Worm (Caenorhabditis elegans) whole organism, young adult: ENCODE data around the gene F41G3.5.
A peak's percentile ranks its signal among the peaks of the same experiment; 100 is the strongest.

Source experiments
- B0035.1 ChIP-seq: sonication (generic microtip); optimal IDR thresholded peaks from 2 replicates; lab custom pipeline; 2016; ENCODE audit warnings: missing genetic modification characterization, mild to moderate bottlenecking, missing compliant biosample characterization, missing genotype, missing genetic modification reagents
- B0261.1 ChIP-seq: sonication (generic microtip); optimal IDR thresholded peaks from 2 replicates; lab custom pipeline; 2016; ENCODE audit warnings: mild to moderate bottlenecking, missing genetic modification characterization, moderate library complexity, missing compliant biosample characterization
- B0336.3 ChIP-seq: fragments of 200-800 bp; sonication (Bioruptor generic); IDR thresholded peaks from 2 replicates; pipeline ENCODE4 v1.3.6; 2022; ENCODE audit warnings: missing genetic modification characterization, missing compliant biosample characterization
- D2030.7 ChIP-seq: fragments of 200-800 bp; sonication (Bioruptor generic); IDR thresholded peaks from 2 replicates; pipeline ENCODE4 v1.3.6; 2022; ENCODE audit warnings: missing genetic modification reagents, missing genetic modification characterization, missing compliant biosample characterization
- F23B12.7 ChIP-seq: sonication (generic microtip); optimal IDR thresholded peaks from 2 replicates; lab custom pipeline; 2017; ENCODE audit warnings: missing genetic modification characterization, mild to moderate bottlenecking, missing compliant biosample characterization, antibody characterized with exemption, moderate library complexity; ENCODE audit not compliant: insufficient read depth
- F55B11.4 ChIP-seq: sonication (generic microtip); optimal IDR thresholded peaks from 2 replicates; lab custom pipeline; 2016; ENCODE audit warnings: missing compliant biosample characterization, missing genetic modification characterization, borderline replicate concordance; ENCODE audit not compliant: insufficient read depth
- Y53G8AR.9 ChIP-seq: fragments of 200-800 bp; sonication (Bioruptor generic); conservative IDR thresholded peaks from 2 replicates; pipeline ENCODE4 v1.3.6; 2022; ENCODE audit warnings: missing genetic modification reagents, missing genetic modification characterization, missing compliant biosample characterization
- Y56A3A.18 ChIP-seq: fragments of 200-800 bp; sonication (Bioruptor generic); IDR thresholded peaks from 2 replicates; pipeline ENCODE4 v1.3.6; 2022; ENCODE audit warnings: missing genetic modification reagents, missing genetic modification characterization, missing compliant biosample characterization
- Y95B8A.8 ChIP-seq: fragments of 200-800 bp; sonication (Bioruptor generic); IDR thresholded peaks from 2 replicates; pipeline ENCODE4 v1.3.6; 2022; ENCODE audit warnings: missing genetic modification reagents, missing genetic modification characterization, missing compliant biosample characterization
- atf-7 ChIP-seq: sonication (generic microtip); optimal IDR thresholded peaks from 2 replicates; lab custom pipeline; 2017; ENCODE audit warnings: mild to moderate bottlenecking, missing genetic modification characterization, missing compliant biosample characterization
- attf-3 ChIP-seq: fragments of 200-800 bp; sonication (Bioruptor generic); conservative IDR thresholded peaks from 2 replicates; pipeline ENCODE4 v1.3.6; 2022; ENCODE audit warnings: missing genetic modification reagents, missing genetic modification characterization, missing compliant biosample characterization
- ccch-3 ChIP-seq: fragments of 200-800 bp; sonication (Bioruptor generic); optimal IDR thresholded peaks from 2 replicates; lab custom pipeline; 2018; ENCODE audit warnings: mild to moderate bottlenecking, missing genetic modification characterization, missing compliant biosample characterization
- cebp-2 ChIP-seq: fragments of 200-800 bp; sonication (Bioruptor generic); IDR thresholded peaks from 2 replicates; pipeline ENCODE4 v1.3.6; 2022; ENCODE audit warnings: missing genetic modification characterization, missing compliant biosample characterization
- ceh-27 ChIP-seq: fragments of 200-800 bp; sonication (Bioruptor generic); optimal IDR thresholded peaks from 2 replicates; lab custom pipeline; 2018; ENCODE audit warnings: mild to moderate bottlenecking, missing genetic modification characterization, moderate library complexity, missing compliant biosample characterization
- ceh-58 ChIP-seq: fragments of 200-800 bp; sonication (Bioruptor generic); IDR thresholded peaks from 2 replicates; pipeline ENCODE4 v1.3.6; 2022; ENCODE audit warnings: missing genetic modification characterization, missing compliant biosample characterization
- chd-7 ChIP-seq: sonication (generic microtip); optimal IDR thresholded peaks from 2 replicates; lab custom pipeline; 2016; ENCODE audit warnings: mild to moderate bottlenecking, missing genetic modification characterization, moderate library complexity, missing compliant biosample characterization
- die-1 ChIP-seq: sonication (generic microtip); optimal IDR thresholded peaks from 2 replicates; lab custom pipeline; 2016; ENCODE audit warnings: missing genotype, mild to moderate bottlenecking, missing genetic modification characterization, missing compliant biosample characterization
- efl-1 ChIP-seq: fragments of 150-350 bp; optimal IDR thresholded peaks from 2 replicates; lab custom pipeline; 2014; ENCODE audit warnings: missing biosample characterization, missing genetic modification reagents, missing genetic modification characterization
- egl-18 ChIP-seq: fragments of 200-800 bp; sonication (Bioruptor generic); IDR thresholded peaks from 2 replicates; pipeline ENCODE4 v1.3.6; 2022; ENCODE audit warnings: missing genetic modification reagents, missing genetic modification characterization, missing compliant biosample characterization
- him-1 ChIP-seq: sonication (generic microtip); optimal IDR thresholded peaks from 2 replicates; lab custom pipeline; 2016; ENCODE audit warnings: missing genotype, missing genetic modification reagents, missing genetic modification characterization, missing compliant biosample characterization
- hlh-26 ChIP-seq: fragments of 200-800 bp; sonication (Bioruptor generic); conservative IDR thresholded peaks from 2 replicates; pipeline ENCODE4 v1.3.6; 2022; ENCODE audit warnings: missing genetic modification reagents, missing genetic modification characterization, missing compliant biosample characterization
- hmg-1.2 ChIP-seq: fragments of 200-800 bp; sonication (Bioruptor generic); IDR thresholded peaks from 2 replicates; pipeline ENCODE4 v1.3.6; 2022; ENCODE audit warnings: missing genetic modification reagents, missing genetic modification characterization, missing compliant biosample characterization
- lin-35 ChIP-seq, 3 experiments: fragments of 150-350 bp in 2 of 3; sonication (generic microtip) in 1 of 3; optimal IDR thresholded peaks; 2 replicates each; lab custom pipeline; 2014 to 2018; ENCODE audit warnings: missing biosample characterization in 3 of 3, missing genetic modification characterization in 3 of 3, missing genetic modification reagents in 3 of 3
- lin-40 ChIP-seq: sonication (generic microtip); optimal IDR thresholded peaks from 2 replicates; lab custom pipeline; 2016; ENCODE audit warnings: missing genetic modification characterization, mild to moderate bottlenecking, missing compliant biosample characterization, missing genotype, missing genetic modification reagents
- lir-1 ChIP-seq: fragments of 200-800 bp; sonication (Bioruptor generic); conservative IDR thresholded peaks from 2 replicates; pipeline ENCODE4 v1.3.6; 2022; ENCODE audit warnings: missing genetic modification reagents, missing genetic modification characterization, missing compliant biosample characterization
- madf-10 ChIP-seq: sonication (generic microtip); optimal IDR thresholded peaks from 2 replicates; lab custom pipeline; 2016; ENCODE audit warnings: mild to moderate bottlenecking, missing genetic modification characterization, missing compliant biosample characterization
- madf-3 ChIP-seq: fragments of 200-800 bp; sonication (Bioruptor generic); IDR thresholded peaks from 2 replicates; pipeline ENCODE4 v1.3.6; 2022; ENCODE audit warnings: missing genetic modification reagents, missing genetic modification characterization, missing compliant biosample characterization
- madf-6 ChIP-seq: fragments of 200-800 bp; sonication (Bioruptor generic); IDR thresholded peaks from 2 replicates; pipeline ENCODE4 v1.3.6; 2022; ENCODE audit warnings: missing genetic modification reagents, missing genetic modification characterization, missing compliant biosample characterization
- mcd-1 ChIP-seq: fragments of 200-800 bp; sonication (Bioruptor generic); IDR thresholded peaks from 2 replicates; pipeline ENCODE4 v1.3.6; 2022; ENCODE audit warnings: missing genetic modification reagents, missing genetic modification characterization, missing compliant biosample characterization
- nhr-27 ChIP-seq: fragments of 200-800 bp; sonication (Bioruptor generic); optimal IDR thresholded peaks from 2 replicates; lab custom pipeline; 2018; ENCODE audit warnings: mild to moderate bottlenecking, missing genetic modification characterization, moderate library complexity, missing compliant biosample characterization
- nhr-80 ChIP-seq: sonication (generic microtip); optimal IDR thresholded peaks from 2 replicates; lab custom pipeline; 2016; ENCODE audit warnings: missing genetic modification characterization, missing compliant biosample characterization
- repo-1 ChIP-seq: sonication (generic microtip); optimal IDR thresholded peaks from 2 replicates; lab custom pipeline; 2017; ENCODE audit warnings: mild to moderate bottlenecking, missing genetic modification characterization, missing compliant biosample characterization
- sea-2 ChIP-seq: fragments of 200-800 bp; sonication (Bioruptor generic); IDR thresholded peaks from 2 replicates; pipeline ENCODE4 v1.3.6; 2022; ENCODE audit warnings: missing genetic modification characterization, missing compliant biosample characterization
- snpc-1.1 ChIP-seq: sonication (generic microtip); optimal IDR thresholded peaks from 2 replicates; lab custom pipeline; 2017; ENCODE audit warnings: missing genetic modification characterization, mild to moderate bottlenecking, missing compliant biosample characterization, antibody characterized with exemption, moderate library complexity, missing genotype, missing genetic modification reagents; ENCODE audit not compliant: insufficient read depth
- snpc-1.3 ChIP-seq: sonication (generic microtip); optimal IDR thresholded peaks from 2 replicates; lab custom pipeline; 2017; ENCODE audit warnings: missing genetic modification characterization, mild to moderate bottlenecking, missing compliant biosample characterization, antibody characterized with exemption, moderate library complexity, missing genotype, missing genetic modification reagents; ENCODE audit not compliant: insufficient read depth
- snpc-4 ChIP-seq, 5 experiments: fragments of 150-350 bp in 1 of 5; sonication (generic microtip) in 4 of 5; optimal IDR thresholded peaks; 2 replicates each; lab custom pipeline; 2014 to 2018; ENCODE audit warnings: missing genetic modification characterization in 5 of 5, missing biosample characterization in 3 of 5, antibody characterized with exemption in 2 of 5, mild to moderate bottlenecking in 2 of 5, missing compliant biosample characterization in 2 of 5, missing genotype in 2 of 5, moderate library complexity in 2 of 5, missing genetic modification reagents in 1 of 5
- tbx-9 ChIP-seq: sonication (generic microtip); optimal IDR thresholded peaks from 2 replicates; lab custom pipeline; 2016; ENCODE audit warnings: borderline replicate concordance, missing genetic modification characterization, inconsistent platforms, missing compliant biosample characterization
- unc-62 ChIP-seq: fragments of 150-350 bp; optimal IDR thresholded peaks from 2 replicates; lab custom pipeline; 2014; ENCODE audit warnings: missing biosample characterization, missing genetic modification reagents, missing genetic modification characterization
- ztf-25 ChIP-seq: fragments of 200-800 bp; sonication (Bioruptor generic); IDR thresholded peaks from 2 replicates; pipeline ENCODE4 v1.3.6; 2022; ENCODE audit warnings: missing genetic modification reagents, missing genetic modification characterization, missing compliant biosample characterization
- ztf-6 ChIP-seq: fragments of 200-800 bp; sonication (Bioruptor generic); IDR thresholded peaks from 2 replicates; pipeline ENCODE4 v1.3.6; 2022; ENCODE audit warnings: missing genetic modification reagents, missing genetic modification characterization, missing compliant biosample characterization

F41G3.5 gene

ce11 chrII:6713832-6714342 lies 32.6 kb upstream of the F41G3.5 start, which contains the start of gene dpy-2:
dpy-2 (plus strand) TSS chrII:6714292.
- TF ChIP-seq B0336.3 (GFP tag; lab: Robert Waterston, UW) (no peak), Y53G8AR.9 (GFP tag; lab: Robert Waterston, UW) (no peak), hlh-26 (GFP tag; lab: Robert Waterston, UW) (no peak)
- TF ChIP-seq, all 124 proteins: peak for 0

- TF ChIP-seq D2030.7 (GFP tag; lab: Robert Waterston, UW), result no peak
- no peak for TF ChIP-seq attf-3 (GFP tag; lab: Robert Waterston, UW)
- TF ChIP-seq Y56A3A.18 (GFP tag; lab: Robert Waterston, UW), result no peak
- no peak for TF ChIP-seq repo-1
- TF ChIP-seq unc-62 (GFP tag; lab: Kevin White, UChicago), result no peak
- no peak for TF ChIP-seq nhr-80 (tag; lab: Kevin White, UChicago)
- no peak for TF ChIP-seq ceh-58 (GFP tag; lab: Robert Waterston, UW)
- TF ChIP-seq snpc-1.3, result no peak
- TF ChIP-seq snpc-4 (GFP tag; optimal IDR thresholded peaks at IDR 0.05; lab: Kevin White, UChicago), result no peak
- TF ChIP-seq snpc-4 (tag; optimal IDR thresholded peaks at IDR 0.05; lab: Kevin White, UChicago), result no peak
- no peak for TF ChIP-seq lin-40 (tag; lab: Kevin White, UChicago)
- TF ChIP-seq lir-1 (GFP tag; lab: Robert Waterston, UW), result no peak
- TF ChIP-seq, all 124 proteins: peak for 0
Measured at ce11 chrII:6715853-6716252, 30.7 kb upstream of the F41G3.5 start.

- TF ChIP-seq hmg-1.2 (GFP tag; lab: Robert Waterston, UW), result peak; percentile 51; the same call in 1 of the 2 replicates
- TF ChIP-seq mcd-1 (GFP tag; lab: Robert Waterston, UW), result no peak
Measured at ce11 chrII:6716638-6717037, 29.9 kb upstream of the F41G3.5 start, which contains the start of the genes T14B4.5 and T14B4.20. T14B4.5 (plus strand) TSS chrII:6716863. T14B4.20 (plus strand) TSS chrII:6716901.

- TF ChIP-seq nhr-27 (tag; lab: Kevin White, UChicago) (no peak), madf-3 (GFP tag; lab: Robert Waterston, UW) (no peak), egl-18 (GFP tag; lab: Robert Waterston, UW) (no peak), F55B11.4 (tag; lab: Kevin White, UChicago) (no peak), ceh-58 (GFP tag; lab: Robert Waterston, UW) (no peak), attf-3 (GFP tag; lab: Robert Waterston, UW) (no peak), lin-35 (GFP tag; optimal IDR thresholded peaks at IDR 0.05; lab: Kevin White, UChicago) (no peak), lir-1 (GFP tag; lab: Robert Waterston, UW) (no peak), madf-10 (tag; lab: Kevin White, UChicago) (no peak), ceh-27 (GFP tag; lab: Kevin White, UChicago) (no peak), efl-1 (GFP tag; lab: Kevin White, UChicago) (no peak), cebp-2 (GFP tag; lab: Robert Waterston, UW) (no peak), ccch-3 (GFP tag; lab: Kevin White, UChicago) (no peak), ztf-6 (no peak), atf-7 (tag; lab: Kevin White, UChicago) (no peak), Y95B8A.8 (GFP tag; lab: Robert Waterston, UW) (no peak), sea-2 (GFP tag; lab: Robert Waterston, UW) (no peak)
Measured at ce11 chrII:6718221-6718620, 28.3 kb upstream of the F41G3.5 start, which contains the start of gene tsp-10. tsp-10 (plus strand) TSS chrII:6718586.

ce11 chrII:6721581-6721980 lies 24.9 kb upstream of the F41G3.5 start:
- TF ChIP-seq B0035.1 (no peak), F23B12.7 (peak; percentile 75), B0261.1 (tag; lab: Kevin White, UChicago) (peak; percentile 85), madf-6 (0 out of 2 replicates have a peak, but pooled peaks have one; percentile 51), tbx-9 (no peak), him-1 (tag; lab: Kevin White, UChicago) (peak; percentile 88), ztf-25 (GFP tag; lab: Robert Waterston, UW) (0 out of 2 replicates have a peak, but pooled peaks have one; percentile 45), snpc-1.1 (tag; lab: Kevin White, UChicago) (peak; percentile 14), chd-7 (tag; lab: Kevin White, UChicago) (peak; percentile 39), unc-62 (GFP tag; lab: Kevin White, UChicago) (no peak), die-1 (peak; percentile 70)
